Worm (Caenorhabditis elegans) whole organism, L1 larva: ENCODE results near the gene bli-5.

Source experiments
- C16A3.4 ChIP-seq: fragments of 150-350 bp; optimal IDR thresholded peaks from 2 replicates; lab custom pipeline; 2014; ENCODE audit warnings: missing biosample characterization, missing genetic modification characterization
- C34B4.2 ChIP-seq: sonication (generic microtip); optimal IDR thresholded peaks from 2 replicates; lab custom pipeline; 2017; ENCODE audit warnings: mild to moderate bottlenecking, missing genetic modification characterization, missing compliant biosample characterization
- aha-1 ChIP-seq: fragments of 150-350 bp; optimal IDR thresholded peaks from 2 replicates; lab custom pipeline; 2014; ENCODE audit warnings: missing biosample characterization, missing genetic modification characterization
- alr-1 ChIP-seq: fragments of 200-800 bp; sonication (Bioruptor generic); optimal IDR thresholded peaks from 2 replicates; lab custom pipeline; 2018; ENCODE audit warnings: borderline replicate concordance, mild to moderate bottlenecking, missing genetic modification characterization, missing compliant biosample characterization
- aly-2 ChIP-seq: fragments of 150-350 bp; optimal IDR thresholded peaks from 2 replicates; lab custom pipeline; 2014; ENCODE audit warnings: missing biosample characterization, missing genetic modification characterization
- blmp-1 ChIP-seq: fragments of 150-350 bp; optimal IDR thresholded peaks from 2 replicates; lab custom pipeline; 2014; ENCODE audit warnings: missing biosample characterization, missing genetic modification characterization
- ceh-63 ChIP-seq: fragments of 200-800 bp; sonication (Bioruptor generic); optimal IDR thresholded peaks from 2 replicates; lab custom pipeline; 2018; ENCODE audit warnings: mild to moderate bottlenecking, missing genetic modification characterization, missing compliant biosample characterization
- ceh-8 ChIP-seq: fragments of 200-800 bp; sonication (Bioruptor generic); optimal IDR thresholded peaks from 2 replicates; lab custom pipeline; 2018; ENCODE audit warnings: mild to moderate bottlenecking, missing genetic modification characterization, moderate library complexity, missing compliant biosample characterization
- ceh-90 ChIP-seq: sonication (generic microtip); optimal IDR thresholded peaks from 2 replicates; lab custom pipeline; 2016; ENCODE audit warnings: missing genetic modification characterization, missing compliant biosample characterization
- dpl-1 ChIP-seq, 3 experiments: fragments of 150-350 bp in 2 of 3; sonication (generic microtip) in 1 of 3; optimal IDR thresholded peaks; 2 replicates each; lab custom pipeline; 2014 to 2017; ENCODE audit warnings: missing biosample characterization in 3 of 3, missing genetic modification characterization in 3 of 3, missing genetic modification reagents in 3 of 3
- efl-3 ChIP-seq: fragments of 200-800 bp; sonication (Bioruptor generic); optimal IDR thresholded peaks from 2 replicates; lab custom pipeline; 2018; ENCODE audit warnings: mild to moderate bottlenecking, missing genetic modification characterization, missing compliant biosample characterization
- elt-3 ChIP-seq, 6 experiments: fragments of 150-350 bp in 1 of 6; sonication (generic microtip); optimal IDR thresholded peaks; 2 replicates each; lab custom pipeline; 2017 to 2018; ENCODE audit warnings: missing biosample characterization in 6 of 6, missing genetic modification characterization in 6 of 6, inconsistent platforms in 1 of 6
- ets-5 ChIP-seq: fragments of 200-800 bp; sonication (Bioruptor generic); IDR thresholded peaks from 2 replicates; pipeline ENCODE4 v1.3.6; 2022; ENCODE audit warnings: missing genetic modification characterization, missing compliant biosample characterization
- fkh-4 ChIP-seq: sonication (generic microtip); optimal IDR thresholded peaks from 2 replicates; lab custom pipeline; 2016; ENCODE audit warnings: missing compliant biosample characterization, missing genetic modification characterization, borderline replicate concordance
- fkh-8 ChIP-seq: sonication (generic microtip); optimal IDR thresholded peaks from 2 replicates; lab custom pipeline; 2016; ENCODE audit warnings: mild to moderate bottlenecking, missing genetic modification characterization, missing compliant biosample characterization
- fos-1 ChIP-seq: fragments of 150-350 bp; optimal IDR thresholded peaks from 2 replicates; lab custom pipeline; 2014; ENCODE audit warnings: missing biosample characterization, missing genetic modification characterization
- grh-1 ChIP-seq: fragments of 200-800 bp; sonication (Bioruptor generic); IDR thresholded peaks from 2 replicates; pipeline ENCODE4 v1.3.6; 2022; ENCODE audit warnings: missing genetic modification reagents, missing genetic modification characterization, missing compliant biosample characterization
- hlh-4 ChIP-seq: sonication (generic microtip); optimal IDR thresholded peaks from 2 replicates; lab custom pipeline; 2016; ENCODE audit warnings: mild to moderate bottlenecking, missing genetic modification characterization, missing compliant biosample characterization
- hpl-2 ChIP-seq: fragments of 150-350 bp; optimal IDR thresholded peaks from 2 replicates; lab custom pipeline; 2014; ENCODE audit warnings: missing biosample characterization, missing genetic modification reagents, missing genetic modification characterization
- jun-1 ChIP-seq: fragments of 150-350 bp; optimal IDR thresholded peaks from 2 replicates; lab custom pipeline; 2014; ENCODE audit warnings: missing biosample characterization, missing genetic modification reagents, missing genetic modification characterization
- lin-14 ChIP-seq: fragments of 200-800 bp; sonication (Bioruptor generic); optimal IDR thresholded peaks from 2 replicates; lab custom pipeline; 2018; ENCODE audit warnings: mild to moderate bottlenecking, missing genetic modification characterization, moderate library complexity, missing compliant biosample characterization
- lin-15B ChIP-seq: fragments of 150-350 bp; sonication (generic microtip); optimal IDR thresholded peaks from 3 replicates; lab custom pipeline; 2014; ENCODE audit warnings: missing biosample characterization, missing genetic modification characterization
- lsy-2 ChIP-seq, 2 experiments: fragments of 150-350 bp; optimal IDR thresholded peaks; 2 replicates each; lab custom pipeline; 2014; ENCODE audit warnings: missing biosample characterization in 2 of 2, missing genetic modification characterization in 2 of 2
- mdl-1 ChIP-seq, 2 experiments: fragments of 150-350 bp; optimal IDR thresholded peaks; 2 replicates each; lab custom pipeline; 2014 to 2017; ENCODE audit warnings: missing biosample characterization in 2 of 2, missing genetic modification characterization in 2 of 2, inconsistent platforms in 1 of 2
- mef-2 ChIP-seq: fragments of 150-350 bp; optimal IDR thresholded peaks from 2 replicates; lab custom pipeline; 2014; ENCODE audit warnings: missing biosample characterization, missing genetic modification characterization
- mep-1 ChIP-seq: fragments of 150-350 bp; optimal IDR thresholded peaks from 2 replicates; lab custom pipeline; 2014; ENCODE audit warnings: missing biosample characterization, missing genetic modification characterization
- nhr-11 ChIP-seq: fragments of 150-350 bp; optimal IDR thresholded peaks from 2 replicates; lab custom pipeline; 2014; ENCODE audit warnings: missing biosample characterization, missing genetic modification characterization
- nhr-12 ChIP-seq: sonication (generic microtip); optimal IDR thresholded peaks from 2 replicates; lab custom pipeline; 2017; ENCODE audit warnings: missing biosample characterization, missing genetic modification characterization
- nhr-237 ChIP-seq: fragments of 150-350 bp; optimal IDR thresholded peaks from 2 replicates; lab custom pipeline; 2014; ENCODE audit warnings: missing biosample characterization, missing genetic modification characterization
- nhr-71 ChIP-seq: sonication (generic microtip); optimal IDR thresholded peaks from 2 replicates; lab custom pipeline; 2016; ENCODE audit warnings: mild to moderate bottlenecking, missing genetic modification characterization, moderate library complexity, missing compliant biosample characterization
- nhr-84 ChIP-seq: sonication (generic microtip); optimal IDR thresholded peaks from 2 replicates; lab custom pipeline; 2017; ENCODE audit warnings: missing biosample characterization, missing genetic modification characterization
- nhr-90 ChIP-seq: sonication (generic microtip); optimal IDR thresholded peaks from 2 replicates; lab custom pipeline; 2016; ENCODE audit warnings: mild to moderate bottlenecking, missing genetic modification characterization, missing compliant biosample characterization; ENCODE audit not compliant: poor library complexity
- pag-3 ChIP-seq: sonication (generic microtip); optimal IDR thresholded peaks from 2 replicates; lab custom pipeline; 2017; ENCODE audit warnings: missing genetic modification characterization, mild to moderate bottlenecking, missing compliant biosample characterization, antibody characterized with exemption, borderline replicate concordance; ENCODE audit not compliant: insufficient read depth
- rnt-1 ChIP-seq: sonication (generic microtip); optimal IDR thresholded peaks from 2 replicates; lab custom pipeline; 2016; ENCODE audit warnings: mild to moderate bottlenecking, missing genetic modification characterization, moderate library complexity, missing compliant biosample characterization
- snpc-4 ChIP-seq: fragments of 150-350 bp; optimal IDR thresholded peaks from 2 replicates; lab custom pipeline; 2014; ENCODE audit warnings: missing biosample characterization, missing genetic modification characterization
- snu-23 ChIP-seq: sonication (generic microtip); optimal IDR thresholded peaks from 2 replicates; lab custom pipeline; 2016; ENCODE audit warnings: missing genetic modification characterization, missing compliant biosample characterization
- sptf-1 ChIP-seq: fragments of 150-350 bp; optimal IDR thresholded peaks from 2 replicates; lab custom pipeline; 2014; ENCODE audit warnings: missing biosample characterization, missing genetic modification characterization
- tlp-1 ChIP-seq: fragments of 150-350 bp; optimal IDR thresholded peaks from 2 replicates; lab custom pipeline; 2014; ENCODE audit warnings: missing biosample characterization, missing genetic modification characterization
- unc-30 ChIP-seq: sonication (generic microtip); optimal IDR thresholded peaks from 2 replicates; lab custom pipeline; 2017; ENCODE audit warnings: missing biosample characterization, missing genetic modification characterization
- unc-86 ChIP-seq: sonication (generic microtip); optimal IDR thresholded peaks from 2 replicates; lab custom pipeline; 2016; ENCODE audit warnings: missing genetic modification characterization, missing compliant biosample characterization
- vab-15 ChIP-seq: sonication (generic microtip); optimal IDR thresholded peaks from 2 replicates; lab custom pipeline; 2017; ENCODE audit warnings: missing genotype, mild to moderate bottlenecking, missing genetic modification characterization, missing compliant biosample characterization
- xbp-1 ChIP-seq: sonication (generic microtip); optimal IDR thresholded peaks from 2 replicates; lab custom pipeline; 2016; ENCODE audit warnings: missing genetic modification characterization, missing compliant biosample characterization
- zag-1 ChIP-seq: fragments of 150-350 bp; optimal IDR thresholded peaks from 2 replicates; lab custom pipeline; 2014; ENCODE audit warnings: missing biosample characterization, missing genetic modification characterization

The bli-5 gene

ce11 chrIII:13423414-13423813 lies 6.2 kb downstream of the bli-5 start, which contains the start of gene exo-1 (continued):
- TF ChIP-seq snpc-4 (tag; lab: Kevin White, UChicago): no peak
- TF ChIP-seq fkh-4 (tag; lab: Kevin White, UChicago): no peak
- TF ChIP-seq fos-1 (tag; lab: Kevin White, UChicago): peak; percentile 2
- TF ChIP-seq zag-1 (tag; lab: Kevin White, UChicago): no peak
- peak in 3 of 6 experiments; percentile 40 to 89 (median 45) for TF ChIP-seq elt-3 (tag; optimal IDR thresholded peaks at IDR 0.05; lab: Kevin White, UChicago)
- peak; percentile 40 to 89 for TF ChIP-seq lsy-2 (tag; optimal IDR thresholded peaks at IDR 0.05; lab: Kevin White, UChicago)
- peak; percentile 63 for TF ChIP-seq snu-23 (GFP tag; lab: Kevin White, UChicago)
- TF ChIP-seq nhr-12: no peak
- peak; percentile 26 for TF ChIP-seq vab-15 (tag; lab: Kevin White, UChicago)
- no peak for TF ChIP-seq nhr-84 (tag; lab: Kevin White, UChicago)
- no peak for TF ChIP-seq ceh-90
- TF ChIP-seq ceh-63 (GFP tag; lab: Kevin White, UChicago): no peak
- no peak for TF ChIP-seq pag-3 (tag; lab: Kevin White, UChicago)
- peak; percentile 95 for TF ChIP-seq C16A3.4 (tag; lab: Kevin White, UChicago)
- peak; percentile 10 for TF ChIP-seq mep-1 (tag; lab: Kevin White, UChicago)
- no peak for TF ChIP-seq ceh-8
- peak; percentile 61 for TF ChIP-seq nhr-71
- TF ChIP-seq sptf-1 (tag; lab: Kevin White, UChicago): no peak
- no peak for TF ChIP-seq aly-2 (tag; lab: Kevin White, UChicago)
- no peak for TF ChIP-seq C34B4.2 (tag; lab: Kevin White, UChicago)
- TF ChIP-seq grh-1 (GFP tag; lab: Robert Waterston, UW): no peak
- no peak for TF ChIP-seq hlh-4 (tag; lab: Kevin White, UChicago)
- no peak for TF ChIP-seq jun-1 (tag; lab: Kevin White, UChicago)
- no peak for TF ChIP-seq mef-2 (tag; lab: Kevin White, UChicago)
- peak; percentile 86 to 91 (median 90) for TF ChIP-seq dpl-1 (GFP tag; optimal IDR thresholded peaks at IDR 0.05; lab: Kevin White, UChicago)
- peak; percentile 50 for TF ChIP-seq rnt-1
- peak; percentile 53 for TF ChIP-seq lin-15B (tag; lab: Kevin White, UChicago)
- TF ChIP-seq aha-1 (tag; lab: Kevin White, UChicago): no peak
- TF ChIP-seq mdl-1 (tag; optimal IDR thresholded peaks at IDR 0.05; lab: Kevin White, UChicago): peak in 1 of 2 experiments; percentile 18
- TF ChIP-seq blmp-1 (tag; lab: Kevin White, UChicago): peak; percentile 82
- no peak for TF ChIP-seq hpl-2
- TF ChIP-seq nhr-90 (tag; lab: Kevin White, UChicago): peak; percentile 52
- TF ChIP-seq lin-14 (GFP tag; lab: Kevin White, UChicago): no peak
- TF ChIP-seq tlp-1 (tag; lab: Kevin White, UChicago): no peak
- TF ChIP-seq efl-3: no peak
- TF ChIP-seq, all 84 proteins: peak for 30

ce11 chrIII:13418975-13419374 lies 10.6 kb downstream of the bli-5 start:
- no peak for TF ChIP-seq xbp-1
- TF ChIP-seq unc-30 (tag; lab: Kevin White, UChicago): no peak
- TF ChIP-seq nhr-237 (tag; lab: Kevin White, UChicago): no peak
- TF ChIP-seq aha-1 (tag; lab: Kevin White, UChicago): no peak
- TF ChIP-seq nhr-11 (tag; lab: Kevin White, UChicago): no peak
- TF ChIP-seq alr-1 (tag; lab: Kevin White, UChicago): no peak
- no peak for TF ChIP-seq ets-5
- no peak for TF ChIP-seq fkh-8
- TF ChIP-seq unc-86 (tag; lab: Kevin White, UChicago): no peak
- TF ChIP-seq sptf-1 (tag; lab: Kevin White, UChicago): no peak
